Fruit fly (Drosophila melanogaster) whole organism, prepupa: ENCODE measurements around the gene axo.

Experiments used
- Blimp-1 ChIP-seq: fragments of 200-800 bp; sonication (Bioruptor generic); optimal IDR thresholded peaks from 3 replicates; lab custom pipeline; 2017; ENCODE audit warnings: missing biosample characterization, missing genetic modification characterization, mild to moderate bottlenecking, moderate library complexity, missing genetic modification reagents
- CG10631 ChIP-seq: fragments of 200-800 bp; sonication (Bioruptor generic); optimal IDR thresholded peaks from 2 replicates; lab custom pipeline; 2016; ENCODE audit warnings: missing biosample characterization, missing genetic modification characterization
- CG11294 ChIP-seq: fragments of 200-800 bp; sonication (Bioruptor generic); IDR thresholded peaks from 2 replicates; pipeline ENCODE4 v1.3.6; 2022; ENCODE audit warnings: missing biosample characterization, missing genetic modification characterization
- CG11762 ChIP-seq: fragments of 200-800 bp; sonication (Bioruptor generic); optimal IDR thresholded peaks from 3 replicates; lab custom pipeline; 2016; ENCODE audit warnings: missing biosample characterization, missing genetic modification characterization; ENCODE audit not compliant: insufficient read depth
- CG11902 ChIP-seq: fragments of 200-800 bp; sonication (Bioruptor generic); optimal IDR thresholded peaks from 3 replicates; lab custom pipeline; 2016; ENCODE audit warnings: missing biosample characterization, missing genetic modification characterization
- CG15336 ChIP-seq: fragments of 200-800 bp; sonication (Bioruptor generic); IDR thresholded peaks from 2 replicates; pipeline ENCODE4 v1.3.6; 2022; ENCODE audit warnings: missing biosample characterization, missing genetic modification characterization
- CG1621 ChIP-seq: fragments of 200-800 bp; sonication (Bioruptor generic); optimal IDR thresholded peaks from 3 replicates; lab custom pipeline; 2018; ENCODE audit warnings: missing biosample characterization, mild to moderate bottlenecking, missing genetic modification characterization
- CG16779 ChIP-seq: fragments of 200-800 bp; sonication (Bioruptor generic); optimal IDR thresholded peaks from 3 replicates; lab custom pipeline; 2017; ENCODE audit warnings: missing biosample characterization, mild to moderate bottlenecking, missing genetic modification characterization
- CG32006 ChIP-seq: fragments of 200-800 bp; sonication (Bioruptor generic); optimal IDR thresholded peaks from 3 replicates; lab custom pipeline; 2017; ENCODE audit warnings: missing biosample characterization, mild to moderate bottlenecking, missing genetic modification characterization
- CG34406 ChIP-seq: fragments of 200-800 bp; sonication (Bioruptor generic); optimal IDR thresholded peaks from 3 replicates; lab custom pipeline; 2016; ENCODE audit warnings: missing biosample characterization, missing genetic modification characterization
- CG3919 ChIP-seq: fragments of 200-800 bp; sonication (Bioruptor generic); optimal IDR thresholded peaks from 3 replicates; lab custom pipeline; 2016; ENCODE audit warnings: missing biosample characterization, missing genetic modification characterization
- CG4318 ChIP-seq: fragments of 200-800 bp; sonication (Bioruptor generic); optimal IDR thresholded peaks from 3 replicates; lab custom pipeline; 2017; ENCODE audit warnings: missing biosample characterization, mild to moderate bottlenecking, missing genetic modification characterization
- CG6163 ChIP-seq: fragments of 200-800 bp; sonication (Bioruptor generic); IDR thresholded peaks from 3 replicates; pipeline ENCODE4 v1.3.6; 2022; ENCODE audit warnings: missing biosample characterization, missing genetic modification characterization
- CG6276 ChIP-seq: fragments of 200-800 bp; sonication (Bioruptor generic); optimal IDR thresholded peaks from 2 replicates; lab custom pipeline; 2017; ENCODE audit warnings: missing biosample characterization, mild to moderate bottlenecking, missing genetic modification characterization
- CG6808 ChIP-seq: fragments of 200-800 bp; sonication (Bioruptor generic); optimal IDR thresholded peaks from 3 replicates; lab custom pipeline; 2017; ENCODE audit warnings: missing biosample characterization, missing genetic modification characterization, mild to moderate bottlenecking, moderate library complexity, missing genetic modification reagents
- CG6854 ChIP-seq: fragments of 200-800 bp; sonication (Bioruptor generic); optimal IDR thresholded peaks from 2 replicates; lab custom pipeline; 2017; ENCODE audit warnings: missing biosample characterization, mild to moderate bottlenecking, missing genetic modification characterization
- CG7368 ChIP-seq: fragments of 200-800 bp; sonication (Bioruptor generic); optimal IDR thresholded peaks from 3 replicates; lab custom pipeline; 2016; ENCODE audit warnings: missing biosample characterization, missing genetic modification characterization
- CG8119 ChIP-seq: fragments of 200-800 bp; sonication (Bioruptor generic); IDR thresholded peaks from 3 replicates; pipeline ENCODE4 v1.3.6; 2022; ENCODE audit warnings: missing biosample characterization, missing genetic modification characterization
- CG8632 ChIP-seq: fragments of 200-800 bp; sonication (Bioruptor generic); optimal IDR thresholded peaks from 3 replicates; lab custom pipeline; 2016; ENCODE audit warnings: missing biosample characterization, missing genetic modification characterization
- Eip75B ChIP-seq: fragments of 200-800 bp; sonication (Bioruptor generic); optimal IDR thresholded peaks from 3 replicates; lab custom pipeline; 2016; ENCODE audit warnings: missing biosample characterization, missing genetic modification characterization
- Eip93F ChIP-seq: fragments of 200-800 bp; sonication (Bioruptor generic); optimal IDR thresholded peaks from 2 replicates; lab custom pipeline; 2016; ENCODE audit warnings: missing biosample characterization, mild to moderate bottlenecking, missing genetic modification characterization
- Hr38 ChIP-seq: sonication (Bioruptor generic); optimal IDR thresholded peaks from 2 replicates; lab custom pipeline; 2016; ENCODE audit warnings: missing biosample characterization, missing genetic modification characterization
- Hr39 ChIP-seq: fragments of 200-800 bp; sonication (Bioruptor generic); optimal IDR thresholded peaks from 2 replicates; lab custom pipeline; 2016; ENCODE audit warnings: missing biosample characterization, missing genetic modification characterization
- Lpt ChIP-seq: fragments of 200-800 bp; sonication (Bioruptor generic); optimal IDR thresholded peaks from 3 replicates; lab custom pipeline; 2016; ENCODE audit warnings: missing biosample characterization, missing genetic modification characterization
- Met ChIP-seq: fragments of 200-800 bp; sonication (Bioruptor generic); optimal IDR thresholded peaks from 3 replicates; lab custom pipeline; 2016; ENCODE audit warnings: missing biosample characterization, missing genetic modification characterization
- OdsH ChIP-seq: fragments of 200-800 bp; sonication (Bioruptor generic); optimal IDR thresholded peaks from 3 replicates; lab custom pipeline; 2016; ENCODE audit warnings: missing biosample characterization, missing genetic modification characterization
- Smox ChIP-seq: fragments of 200-800 bp; sonication (Bioruptor generic); optimal IDR thresholded peaks from 3 replicates; lab custom pipeline; 2016; ENCODE audit warnings: missing biosample characterization, missing genetic modification characterization
- Sox102F ChIP-seq: fragments of 200-800 bp; sonication (Bioruptor generic); optimal IDR thresholded peaks from 2 replicates; lab custom pipeline; 2016; ENCODE audit warnings: missing biosample characterization, mild to moderate bottlenecking, missing genetic modification characterization
- Sox14 ChIP-seq: fragments of 200-800 bp; sonication (Bioruptor generic); optimal IDR thresholded peaks from 3 replicates; lab custom pipeline; 2016; ENCODE audit warnings: missing biosample characterization, missing genetic modification characterization
- Sox15 ChIP-seq: fragments of 200-800 bp; sonication (Bioruptor generic); optimal IDR thresholded peaks from 3 replicates; lab custom pipeline; 2016; ENCODE audit warnings: missing biosample characterization, missing genetic modification characterization
- achi ChIP-seq: fragments of 200-800 bp; sonication (Bioruptor generic); optimal IDR thresholded peaks from 3 replicates; lab custom pipeline; 2016; ENCODE audit warnings: missing biosample characterization, missing genetic modification characterization
- acj6 ChIP-seq: fragments of 200-800 bp; sonication (Bioruptor generic); optimal IDR thresholded peaks from 3 replicates; lab custom pipeline; 2016; ENCODE audit warnings: missing biosample characterization, missing genetic modification characterization
- cyc ChIP-seq: fragments of 200-800 bp; sonication (Bioruptor generic); optimal IDR thresholded peaks from 3 replicates; lab custom pipeline; 2016; ENCODE audit warnings: missing biosample characterization, missing genetic modification characterization
- dac ChIP-seq: fragments of 200-800 bp; sonication (Bioruptor generic); optimal IDR thresholded peaks from 2 replicates; lab custom pipeline; 2017; ENCODE audit warnings: missing biosample characterization, mild to moderate bottlenecking, missing genetic modification characterization
- dsx ChIP-seq: fragments of 200-800 bp; optimal IDR thresholded peaks from 3 replicates; lab custom pipeline; 2019; ENCODE audit warnings: missing biosample characterization, mild to moderate bottlenecking, missing genetic modification characterization, moderate library complexity; ENCODE audit not compliant: poor library complexity, severe bottlenecking
- eg ChIP-seq: fragments of 200-800 bp; sonication (Bioruptor generic); IDR thresholded peaks from 3 replicates; pipeline ENCODE4 v1.3.6; 2022; ENCODE audit warnings: missing biosample characterization, missing genetic modification characterization
- esn ChIP-seq: fragments of 200-800 bp; sonication (Bioruptor generic); optimal IDR thresholded peaks from 2 replicates; lab custom pipeline; 2016; ENCODE audit warnings: missing biosample characterization, mild to moderate bottlenecking, missing genetic modification characterization, moderate library complexity
- fd85E ChIP-seq: fragments of 200-800 bp; sonication (Bioruptor generic); optimal IDR thresholded peaks from 3 replicates; lab custom pipeline; 2016; ENCODE audit warnings: missing biosample characterization, missing genetic modification characterization
- fkh ChIP-seq: fragments of 200-800 bp; sonication (Bioruptor generic); optimal IDR thresholded peaks from 3 replicates; lab custom pipeline; 2017; ENCODE audit warnings: missing biosample characterization, mild to moderate bottlenecking, missing genetic modification characterization, moderate library complexity
- lz ChIP-seq: fragments of 200-800 bp; sonication (Bioruptor generic); optimal IDR thresholded peaks from 3 replicates; lab custom pipeline; 2016; ENCODE audit warnings: missing biosample characterization, missing genetic modification characterization
- net ChIP-seq: fragments of 200-800 bp; sonication (Bioruptor generic); optimal IDR thresholded peaks from 3 replicates; lab custom pipeline; 2016; ENCODE audit warnings: missing biosample characterization, missing genetic modification characterization
- pdm3 ChIP-seq: fragments of 200-800 bp; sonication (Bioruptor generic); optimal IDR thresholded peaks from 3 replicates; lab custom pipeline; 2016; ENCODE audit warnings: missing biosample characterization, missing genetic modification characterization
- spab ChIP-seq: fragments of 200-800 bp; sonication (Bioruptor generic); optimal IDR thresholded peaks from 2 replicates; lab custom pipeline; 2017; ENCODE audit warnings: missing biosample characterization, mild to moderate bottlenecking, missing genetic modification characterization, missing genetic modification reagents
- topi ChIP-seq: fragments of 200-800 bp; sonication (Bioruptor generic); optimal IDR thresholded peaks from 3 replicates; lab custom pipeline; 2016; ENCODE audit warnings: missing biosample characterization, missing genetic modification characterization

Gene axo

dm6 chr3L:4627012-4627411 is 60.1 kb downstream of the axo start (continued):
- TF ChIP-seq CG6163 (GFP tag; lab: Robert Waterston, UW): no peak; the same call in 2 of the 3 replicates
- TF ChIP-seq Sox15: no peak
- no peak for TF ChIP-seq CG8632

dm6 chr3L:4626434-4626833 is 60.7 kb downstream of the axo start, which contains the start of gene HDAC1:
Gene HDAC1, plus strand, starts transcription at chr3L:4626734.
- TF ChIP-seq pdm3 (GFP tag; lab: Kevin White, UChicago) (no peak), Sox102F (GFP tag; lab: Kevin White, UChicago) (no peak), CG8119 (GFP tag; lab: Robert Waterston, UW) (no peak), lz (no peak), fkh (GFP tag; lab: Kevin White, UChicago) (no peak), spab (GFP tag; lab: Kevin White, UChicago) (no peak), Met (GFP tag; lab: Kevin White, UChicago) (no peak), CG11762 (no peak)
- TF ChIP-seq, all 60 proteins: peak for 0

- TF ChIP-seq cyc: no peak
- no peak for TF ChIP-seq CG11294
- TF ChIP-seq Hr38 (GFP tag; lab: Kevin White, UChicago): no peak
- no peak for TF ChIP-seq CG10631 (GFP tag; lab: Kevin White, UChicago)
- TF ChIP-seq CG1621 (tag; lab: Kevin White, UChicago): peak; percentile 21
- TF ChIP-seq dsx (GFP tag; lab: Kevin White, UChicago): peak; percentile 50
- TF ChIP-seq net: no peak
- TF ChIP-seq Sox14 (GFP tag; lab: Kevin White, UChicago): peak; percentile 55
- peak; percentile 31 for TF ChIP-seq CG32006 (GFP tag; lab: Kevin White, UChicago)
- peak; percentile 7 for TF ChIP-seq Smox (GFP tag; lab: Kevin White, UChicago)
- peak; percentile 30 for TF ChIP-seq esn (GFP tag; lab: Kevin White, UChicago)
- TF ChIP-seq Eip93F (GFP tag; lab: Kevin White, UChicago): no peak
- peak; percentile 11 for TF ChIP-seq pdm3 (GFP tag; lab: Kevin White, UChicago)
- peak; percentile 7 for TF ChIP-seq lz
- TF ChIP-seq Sox15: no peak
- TF ChIP-seq achi (GFP tag; lab: Kevin White, UChicago): peak; percentile 34
- no peak for TF ChIP-seq CG11762
- TF ChIP-seq CG6163 (GFP tag; lab: Robert Waterston, UW): peak; percentile 46; the same call in 1 of the 3 replicates
- TF ChIP-seq CG11902: no peak
- TF ChIP-seq OdsH: no peak
- peak; percentile 61 for TF ChIP-seq Lpt (GFP tag; lab: Kevin White, UChicago)
- peak; percentile 41 for TF ChIP-seq topi (GFP tag; lab: Kevin White, UChicago)
- peak; percentile 51 for TF ChIP-seq Eip75B (GFP tag; lab: Kevin White, UChicago)
- no peak for TF ChIP-seq Blimp-1 (GFP tag; lab: Kevin White, UChicago)
- TF ChIP-seq dac (GFP tag; lab: Kevin White, UChicago): no peak
- TF ChIP-seq CG6276 (GFP tag; lab: Kevin White, UChicago): peak; percentile 40
- TF ChIP-seq CG34406 (GFP tag; lab: Kevin White, UChicago): peak; percentile 51
- peak; percentile 58; the same call in 1 of the 2 replicates for TF ChIP-seq CG15336 (GFP tag; lab: Robert Waterston, UW)
- TF ChIP-seq CG4318 (GFP tag; lab: Kevin White, UChicago): no peak
- TF ChIP-seq spab (GFP tag; lab: Kevin White, UChicago): no peak
- TF ChIP-seq CG6854: peak; percentile 57
- TF ChIP-seq eg (GFP tag; lab: Robert Waterston, UW): peak; percentile 65; the same call in 2 of the 3 replicates
- TF ChIP-seq fd85E (GFP tag; lab: Kevin White, UChicago): no peak
- peak; percentile 51; the same call in 2 of the 3 replicates for TF ChIP-seq CG8119 (GFP tag; lab: Robert Waterston, UW)
- TF ChIP-seq CG3919: peak; percentile 39
- TF ChIP-seq CG16779 (tag; lab: Kevin White, UChicago): peak; percentile 35
- no peak for TF ChIP-seq acj6 (GFP tag; lab: Kevin White, UChicago)
- TF ChIP-seq Hr39 (GFP tag; lab: Kevin White, UChicago): no peak
- TF ChIP-seq Met (GFP tag; lab: Kevin White, UChicago): peak; percentile 50
- no peak for TF ChIP-seq CG8632
- no peak for TF ChIP-seq CG7368 (GFP tag; lab: Kevin White, UChicago)
- TF ChIP-seq CG6808 (GFP tag; lab: Kevin White, UChicago): peak; percentile 60
These were observed 61.4 kb downstream of the axo start, which contains the start of gene Src64B for dm6 chr3L:4625387-4626386. Gene Src64B, minus strand, starts transcription at chr3L:4626196.
